Fruit fly (Drosophila melanogaster): ENCODE results near the gene CG33796.

- no peak for TF ChIP-seq Dll (optimal IDR thresholded peaks at IDR 0.05)
- no peak for TF ChIP-seq EcR (GFP tag; optimal IDR thresholded peaks at IDR 0.05)
- no peak for TF ChIP-seq usp (GFP tag; optimal IDR thresholded peaks at IDR 0.05)
- no peak for TF ChIP-seq pan (optimal IDR thresholded peaks at IDR 0.05)
Measured at dm6 chr3L:16168503-16169189, 1.3 kb downstream of the CG33796 start.

Data from whole organism.